Worm (Caenorhabditis elegans) whole organism, late embryonic: ENCODE results near the gene ifg-1.

Experiments used
- C38D4.7 ChIP-seq: fragments of 200-800 bp; sonication (Bioruptor generic); optimal IDR thresholded peaks from 2 replicates; lab custom pipeline; 2018; ENCODE audit warnings: mild to moderate bottlenecking, missing genetic modification characterization, moderate library complexity, missing compliant biosample characterization
- K02D7.2 ChIP-seq: sonication (generic microtip); optimal IDR thresholded peaks from 2 replicates; lab custom pipeline; 2017; ENCODE audit warnings: mild to moderate bottlenecking, missing genetic modification characterization, missing compliant biosample characterization
- T23F11.4 ChIP-seq: fragments of 200-800 bp; sonication (Bioruptor generic); optimal IDR thresholded peaks from 2 replicates; lab custom pipeline; 2018; ENCODE audit warnings: mild to moderate bottlenecking, missing genetic modification characterization, missing compliant biosample characterization
- ahr-1 ChIP-seq: sonication (generic microtip); optimal IDR thresholded peaks from 2 replicates; lab custom pipeline; 2016; ENCODE audit warnings: missing genetic modification characterization, missing compliant biosample characterization
- ama-1 ChIP-seq: fragments of 150-350 bp; optimal IDR thresholded peaks from 2 replicates; lab custom pipeline; 2014
- ceh-14 ChIP-seq: sonication (generic microtip); optimal IDR thresholded peaks from 2 replicates; lab custom pipeline; 2016; ENCODE audit warnings: missing genotype, missing genetic modification characterization, missing compliant biosample characterization
- ceh-19 ChIP-seq: fragments of 200-800 bp; sonication (Bioruptor generic); optimal IDR thresholded peaks from 2 replicates; lab custom pipeline; 2018; ENCODE audit warnings: mild to moderate bottlenecking, missing genetic modification characterization, missing compliant biosample characterization
- ceh-2 ChIP-seq: sonication (generic microtip); optimal IDR thresholded peaks from 2 replicates; lab custom pipeline; 2016; ENCODE audit warnings: missing genotype, missing genetic modification characterization, missing compliant biosample characterization
- ceh-24 ChIP-seq: sonication (generic microtip); optimal IDR thresholded peaks from 2 replicates; lab custom pipeline; 2016; ENCODE audit warnings: mild to moderate bottlenecking, missing genetic modification characterization, missing compliant biosample characterization
- ceh-45 ChIP-seq: fragments of 200-800 bp; sonication (Bioruptor generic); IDR thresholded peaks from 2 replicates; pipeline ENCODE4 v1.3.6; 2022; ENCODE audit warnings: missing genetic modification reagents, missing genetic modification characterization, missing compliant biosample characterization
- ceh-48 ChIP-seq: sonication (generic microtip); optimal IDR thresholded peaks from 2 replicates; lab custom pipeline; 2016; ENCODE audit warnings: missing genetic modification characterization, inconsistent platforms, missing compliant biosample characterization
- ceh-6 ChIP-seq: fragments of 200-800 bp; sonication (Bioruptor generic); optimal IDR thresholded peaks from 2 replicates; lab custom pipeline; 2018; ENCODE audit warnings: mild to moderate bottlenecking, missing genetic modification characterization, missing compliant biosample characterization
- che-1 ChIP-seq: sonication (generic microtip); optimal IDR thresholded peaks from 2 replicates; lab custom pipeline; 2016; ENCODE audit warnings: mild to moderate bottlenecking, missing genetic modification characterization, missing compliant biosample characterization
- elt-2 ChIP-seq: sonication (generic microtip); optimal IDR thresholded peaks from 2 replicates; lab custom pipeline; 2016; ENCODE audit warnings: missing genetic modification reagents, missing genetic modification characterization, missing compliant biosample characterization
- ets-4 ChIP-seq: sonication (generic microtip); optimal IDR thresholded peaks from 2 replicates; lab custom pipeline; 2016; ENCODE audit warnings: missing genetic modification characterization, missing compliant biosample characterization
- eyg-1 ChIP-seq: sonication (generic microtip); optimal IDR thresholded peaks from 2 replicates; lab custom pipeline; 2016; ENCODE audit warnings: missing genotype, missing genetic modification characterization, missing compliant biosample characterization
- fkh-6 ChIP-seq: sonication (generic microtip); optimal IDR thresholded peaks from 2 replicates; lab custom pipeline; 2016; ENCODE audit warnings: missing genetic modification characterization, missing compliant biosample characterization
- hlh-13 ChIP-seq: fragments of 200-800 bp; sonication (Bioruptor generic); optimal IDR thresholded peaks from 2 replicates; lab custom pipeline; 2018; ENCODE audit warnings: mild to moderate bottlenecking, missing genetic modification characterization, missing compliant biosample characterization
- hlh-15 ChIP-seq: sonication (generic microtip); optimal IDR thresholded peaks from 2 replicates; lab custom pipeline; 2016; ENCODE audit warnings: missing genetic modification characterization, missing compliant biosample characterization
- hlh-30 ChIP-seq: sonication (generic microtip); optimal IDR thresholded peaks from 2 replicates; lab custom pipeline; 2017; ENCODE audit warnings: antibody characterized with exemption, missing genetic modification characterization, missing compliant biosample characterization; ENCODE audit not compliant: insufficient read depth
- hlh-6 ChIP-seq: sonication (generic microtip); optimal IDR thresholded peaks from 2 replicates; lab custom pipeline; 2016; ENCODE audit warnings: missing genotype, missing genetic modification characterization, missing compliant biosample characterization
- nhr-232 ChIP-seq: sonication (generic microtip); optimal IDR thresholded peaks from 2 replicates; lab custom pipeline; 2016; ENCODE audit warnings: missing genetic modification characterization, missing compliant biosample characterization
- npax-4 ChIP-seq: sonication (generic microtip); optimal IDR thresholded peaks from 2 replicates; lab custom pipeline; 2016; ENCODE audit warnings: missing genetic modification characterization, missing compliant biosample characterization
- pat-9 ChIP-seq: fragments of 200-800 bp; sonication (Bioruptor generic); optimal IDR thresholded peaks from 2 replicates; lab custom pipeline; 2018; ENCODE audit warnings: mild to moderate bottlenecking, missing genetic modification characterization, moderate library complexity, missing compliant biosample characterization
- pha-4 ChIP-seq: fragments of 150-350 bp; optimal IDR thresholded peaks from 2 replicates; lab custom pipeline; 2018; ENCODE audit warnings: missing biosample characterization, missing genetic modification reagents, missing genetic modification characterization
- ref-2 ChIP-seq: sonication (generic microtip); optimal IDR thresholded peaks from 2 replicates; lab custom pipeline; 2016; ENCODE audit warnings: missing genetic modification characterization, missing compliant biosample characterization
- sdc-2 ChIP-seq: sonication (generic microtip); optimal IDR thresholded peaks from 2 replicates; lab custom pipeline; 2016; ENCODE audit warnings: missing genotype, missing genetic modification characterization, missing compliant biosample characterization
- sox-4 ChIP-seq: sonication (generic microtip); optimal IDR thresholded peaks from 2 replicates; lab custom pipeline; 2017; ENCODE audit warnings: mild to moderate bottlenecking, missing genetic modification characterization, inconsistent platforms, missing compliant biosample characterization
- syd-9 ChIP-seq: sonication (generic microtip); optimal IDR thresholded peaks from 2 replicates; lab custom pipeline; 2016; ENCODE audit warnings: mild to moderate bottlenecking, missing genetic modification characterization, moderate library complexity, missing compliant biosample characterization
- tbx-2 ChIP-seq: sonication (generic microtip); optimal IDR thresholded peaks from 2 replicates; lab custom pipeline; 2016; ENCODE audit warnings: missing genetic modification characterization, missing compliant biosample characterization
- tbx-7 ChIP-seq: sonication (generic microtip); optimal IDR thresholded peaks from 2 replicates; lab custom pipeline; 2016; ENCODE audit warnings: missing genotype, missing genetic modification characterization, missing compliant biosample characterization
- ttx-3 ChIP-seq: sonication (generic microtip); optimal IDR thresholded peaks from 2 replicates; lab custom pipeline; 2016; ENCODE audit warnings: missing genetic modification reagents, missing genetic modification characterization, missing compliant biosample characterization
- unc-3 ChIP-seq, 2 experiments: fragments of 200-800 bp in 1 of 2; sonication (Bioruptor generic) in 1 of 2; sonication (generic microtip) in 1 of 2; conservative IDR thresholded peaks in 1 of 2; optimal IDR thresholded peaks in 1 of 2; 2 replicates each; pipeline versions ENCODE4 v1.3.6 to Lab custom; 2016 to 2022; ENCODE audit warnings: missing compliant biosample characterization in 2 of 2, missing genetic modification characterization in 2 of 2, missing genetic modification reagents in 1 of 2
- unc-42 ChIP-seq: sonication (generic microtip); optimal IDR thresholded peaks from 2 replicates; lab custom pipeline; 2016; ENCODE audit warnings: missing genotype, missing genetic modification characterization, missing compliant biosample characterization
- ztf-16 ChIP-seq: sonication (generic microtip); optimal IDR thresholded peaks from 2 replicates; lab custom pipeline; 2017; ENCODE audit warnings: missing genetic modification characterization, missing compliant biosample characterization

ifg-1 gene

ce11 chrII:8225914-8226313 lies 8.9 kb downstream of the ifg-1 start:
- TF ChIP-seq fkh-6 (tag; lab: Kevin White, UChicago) = no peak
- no peak for TF ChIP-seq tbx-7 (tag; lab: Kevin White, UChicago)
- TF ChIP-seq syd-9 (tag; lab: Kevin White, UChicago) = no peak
- TF ChIP-seq elt-2 = no peak
- TF ChIP-seq ceh-48 (tag; lab: Kevin White, UChicago) = no peak
- TF ChIP-seq ets-4 (tag; lab: Kevin White, UChicago) = no peak
- TF ChIP-seq unc-3 (GFP tag; conservative IDR thresholded peaks at IDR 0.05; lab: Robert Waterston, UW) = no peak
- no peak for TF ChIP-seq unc-3 (tag; optimal IDR thresholded peaks at IDR 0.05; lab: Kevin White, UChicago)
- no peak for TF ChIP-seq ama-1 (lab: Kevin White, UChicago)
- no peak for TF ChIP-seq hlh-13 (GFP tag; lab: Kevin White, UChicago)
- no peak for TF ChIP-seq ceh-45
- TF ChIP-seq ahr-1 (tag; lab: Kevin White, UChicago) = no peak
- TF ChIP-seq ref-2 (tag; lab: Kevin White, UChicago) = no peak
- no peak for TF ChIP-seq ceh-14 (tag; lab: Kevin White, UChicago)
- no peak for TF ChIP-seq ztf-16
- TF ChIP-seq K02D7.2 (tag; lab: Kevin White, UChicago) = no peak
- TF ChIP-seq npax-4 (tag; lab: Kevin White, UChicago) = no peak
- TF ChIP-seq ceh-2 = no peak
- TF ChIP-seq eyg-1 (tag; lab: Kevin White, UChicago) = no peak
- TF ChIP-seq che-1 = no peak

ce11 chrII:8226475-8226874 lies 9.5 kb downstream of the ifg-1 start:
- TF ChIP-seq hlh-30 (no peak), elt-2 (peak; percentile 83)

- TF ChIP-seq ceh-24 (tag; lab: Kevin White, UChicago) (no peak), pha-4 (tag; lab: Kevin White, UChicago) (no peak), eyg-1 (tag; lab: Kevin White, UChicago) (no peak), hlh-13 (GFP tag; lab: Kevin White, UChicago) (no peak), ceh-48 (tag; lab: Kevin White, UChicago) (no peak), nhr-232 (tag; lab: Kevin White, UChicago) (no peak), pat-9 (tag; lab: Kevin White, UChicago) (no peak), ceh-19 (GFP tag; lab: Kevin White, UChicago) (no peak), unc-42 (tag; lab: Kevin White, UChicago) (no peak), npax-4 (tag; lab: Kevin White, UChicago) (no peak)
These were observed 14.0 kb downstream of the ifg-1 start, which contains the start of gene M110.9 for ce11 chrII:8230976-8231375. TSS of gene M110.9 (plus strand) at chrII:8231276.

ce11 chrII:8232489-8232888 lies 15.5 kb downstream of the ifg-1 start, which contains the start of gene M110.7:
TSS of gene M110.7 (plus strand) at chrII:8232789.
- TF ChIP-seq ceh-45 (no peak), sox-4 (tag; lab: Kevin White, UChicago) (no peak), hlh-30 (no peak), hlh-13 (GFP tag; lab: Kevin White, UChicago) (no peak), tbx-2 (tag; lab: Kevin White, UChicago) (no peak), ttx-3 (no peak), ceh-6 (no peak), sdc-2 (tag; lab: Kevin White, UChicago) (no peak), hlh-6 (tag; lab: Kevin White, UChicago) (no peak), T23F11.4 (GFP tag; lab: Kevin White, UChicago) (no peak), C38D4.7 (GFP tag; lab: Kevin White, UChicago) (no peak), pat-9 (tag; lab: Kevin White, UChicago) (no peak), hlh-15 (tag; lab: Kevin White, UChicago) (no peak), ama-1 (lab: Kevin White, UChicago) (no peak), ref-2 (tag; lab: Kevin White, UChicago) (no peak), ahr-1 (tag; lab: Kevin White, UChicago) (no peak)
